Fruit fly (Drosophila melanogaster): ENCODE results near the gene CG13123.

dm6 chr2L:9744634-9745033, 48.3 kb downstream of the CG13123 start:
- TF ChIP-seq Myc (optimal IDR thresholded peaks at IDR 0.05), result no peak
- TF ChIP-seq h (optimal IDR thresholded peaks at IDR 0.05), result no peak
- TF ChIP-seq Sin3A (optimal IDR thresholded peaks at IDR 0.05), result no peak
- TF ChIP-seq insv (optimal IDR thresholded peaks at IDR 0.05), result no peak

Measured in Kc167 (cell line).